Worm (Caenorhabditis elegans) whole organism, late embryonic: ENCODE measurements around the gene D2096.9.

Experiments used
- ahr-1 ChIP-seq: sonication (generic microtip); optimal IDR thresholded peaks from 2 replicates; lab custom pipeline; 2016; ENCODE audit warnings: missing genetic modification characterization, missing compliant biosample characterization
- ama-1 ChIP-seq: fragments of 150-350 bp; optimal IDR thresholded peaks from 2 replicates; lab custom pipeline; 2014
- ceh-9 ChIP-seq: sonication (generic microtip); optimal IDR thresholded peaks from 2 replicates; lab custom pipeline; 2016; ENCODE audit warnings: mild to moderate bottlenecking, missing genetic modification characterization, inconsistent platforms, missing compliant biosample characterization
- dve-1 ChIP-seq: sonication (generic microtip); optimal IDR thresholded peaks from 2 replicates; lab custom pipeline; 2017; ENCODE audit warnings: antibody characterized with exemption, mild to moderate bottlenecking, missing genetic modification characterization, missing compliant biosample characterization
- fkh-10 ChIP-seq: fragments of 150-350 bp; optimal IDR thresholded peaks from 2 replicates; lab custom pipeline; 2014; ENCODE audit warnings: missing biosample characterization, missing genetic modification reagents, missing genetic modification characterization
- nfya-1 ChIP-seq: sonication (generic microtip); optimal IDR thresholded peaks from 2 replicates; lab custom pipeline; 2017; ENCODE audit warnings: missing genetic modification characterization, mild to moderate bottlenecking, missing compliant biosample characterization, antibody characterized with exemption, moderate library complexity
- nhr-11 ChIP-seq: fragments of 150-350 bp; optimal IDR thresholded peaks from 2 replicates; lab custom pipeline; 2014; ENCODE audit warnings: missing biosample characterization, missing genetic modification characterization
- odd-2 ChIP-seq: sonication (generic microtip); optimal IDR thresholded peaks from 2 replicates; lab custom pipeline; 2017; ENCODE audit warnings: antibody characterized with exemption, mild to moderate bottlenecking, missing genetic modification characterization, missing compliant biosample characterization
- pha-4 ChIP-seq: fragments of 150-350 bp; optimal IDR thresholded peaks from 2 replicates; lab custom pipeline; 2018; ENCODE audit warnings: missing biosample characterization, missing genetic modification reagents, missing genetic modification characterization
- sdc-2 ChIP-seq: sonication (generic microtip); optimal IDR thresholded peaks from 2 replicates; lab custom pipeline; 2016; ENCODE audit warnings: missing genotype, missing genetic modification characterization, missing compliant biosample characterization
- sox-2 ChIP-seq: fragments of 200-800 bp; sonication (Bioruptor generic); IDR thresholded peaks from 2 replicates; pipeline ENCODE4 v1.3.6; 2022; ENCODE audit warnings: missing genetic modification reagents, missing genetic modification characterization, missing compliant biosample characterization
- sox-4 ChIP-seq: sonication (generic microtip); optimal IDR thresholded peaks from 2 replicates; lab custom pipeline; 2017; ENCODE audit warnings: mild to moderate bottlenecking, missing genetic modification characterization, inconsistent platforms, missing compliant biosample characterization

DNA sequence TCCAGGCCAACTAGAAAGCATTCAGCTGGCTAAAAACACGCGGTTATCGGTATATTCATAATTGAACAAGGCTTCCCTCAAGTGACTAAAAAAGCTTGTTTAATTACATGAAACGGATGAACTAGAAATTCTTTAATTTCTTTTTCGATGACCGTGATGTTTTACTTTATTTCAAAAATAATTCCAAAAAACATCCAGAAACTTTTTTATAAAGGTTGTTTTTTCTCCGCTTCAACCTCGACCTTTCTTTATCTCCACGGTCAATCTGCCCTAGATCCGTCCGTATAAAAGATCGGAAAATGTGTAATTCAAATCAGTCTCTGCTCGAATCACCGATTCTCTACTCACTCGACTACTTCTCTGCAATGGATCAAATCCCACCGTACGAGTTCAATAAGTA is 37.1 kb downstream of the D2096.9 start, which contains the start of gene F17E9.5:
- no peak for TF ChIP-seq ceh-9 (tag; lab: Kevin White, UChicago)
- no peak for TF ChIP-seq ama-1 (lab: Kevin White, UChicago)
- no peak for TF ChIP-seq nhr-11
- no peak for TF ChIP-seq sdc-2 (tag; lab: Kevin White, UChicago)
- TF ChIP-seq nfya-1: no peak
- no peak for TF ChIP-seq sox-2 (GFP tag; lab: Robert Waterston, UW)
- no peak for TF ChIP-seq sox-4 (tag; lab: Kevin White, UChicago)
- no peak for TF ChIP-seq fkh-10 (GFP tag; lab: Kevin White, UChicago)
- TF ChIP-seq dve-1 (tag; lab: Kevin White, UChicago): no peak
- no peak for TF ChIP-seq odd-2
- TF ChIP-seq pha-4 (tag; lab: Kevin White, UChicago): no peak
- no peak for TF ChIP-seq ahr-1 (tag; lab: Kevin White, UChicago)
